Worm (Caenorhabditis elegans) whole organism, early embryonic: ENCODE results near the gene F58E1.13.

Experiments
- B0310.2 ChIP-seq: sonication (generic microtip); optimal IDR thresholded peaks from 2 replicates; lab custom pipeline; 2016; ENCODE audit warnings: mild to moderate bottlenecking, missing genetic modification characterization, missing compliant biosample characterization
- aly-1 ChIP-seq: sonication (generic microtip); optimal IDR thresholded peaks from 2 replicates; lab custom pipeline; 2016; ENCODE audit warnings: missing genetic modification characterization, missing compliant biosample characterization
- ama-1 ChIP-seq: fragments of 150-350 bp; optimal IDR thresholded peaks from 2 replicates; lab custom pipeline; 2014
- ets-7 ChIP-seq: sonication (generic microtip); optimal IDR thresholded peaks from 2 replicates; lab custom pipeline; 2016; ENCODE audit warnings: missing genotype, missing genetic modification characterization, missing compliant biosample characterization
- flt-1 ChIP-seq: fragments of 200-800 bp; sonication (Bioruptor generic); IDR thresholded peaks from 2 replicates; pipeline ENCODE4 v1.3.6; 2022; ENCODE audit warnings: missing genetic modification characterization, missing compliant biosample characterization
- pes-1 ChIP-seq: fragments of 200-800 bp; sonication (Bioruptor generic); IDR thresholded peaks from 2 replicates; pipeline ENCODE4 v1.3.6; 2022; ENCODE audit warnings: missing genetic modification reagents, missing genetic modification characterization, missing compliant biosample characterization

ce11 chrII:1666025-1666424, 29.6 kb downstream of the F58E1.13 start, which contains the start of gene srlf-29:
- TF ChIP-seq aly-1 (tag; lab: Kevin White, UChicago) (no peak), flt-1 (GFP tag; lab: Robert Waterston, UW) (no peak), ama-1 (lab: Kevin White, UChicago) (no peak), B0310.2 (no peak), ets-7 (no peak), pes-1 (GFP tag; lab: Robert Waterston, UW) (no peak)
